Worm (Caenorhabditis elegans) whole organism, L2 larva: ENCODE measurements around the gene K10D11.6.

Source experiments
- ceh-82 ChIP-seq: fragments of 150-350 bp; optimal IDR thresholded peaks from 2 replicates; lab custom pipeline; 2014; ENCODE audit warnings: missing biosample characterization, missing genetic modification characterization
- dmd-4 ChIP-seq: sonication (generic microtip); optimal IDR thresholded peaks from 2 replicates; lab custom pipeline; 2017; ENCODE audit warnings: missing biosample characterization, missing genetic modification characterization
- lin-13 ChIP-seq: fragments of 150-350 bp; optimal IDR thresholded peaks from 2 replicates; lab custom pipeline; 2014; ENCODE audit warnings: missing biosample characterization, missing genetic modification reagents, missing genetic modification characterization
- nhr-23 ChIP-seq: fragments of 150-350 bp; optimal IDR thresholded peaks from 2 replicates; lab custom pipeline; 2014; ENCODE audit warnings: missing biosample characterization, missing genetic modification reagents, missing genetic modification characterization
- unc-39 ChIP-seq: fragments of 150-350 bp; optimal IDR thresholded peaks from 2 replicates; lab custom pipeline; 2014; ENCODE audit warnings: missing biosample characterization, missing genetic modification characterization
- unc-62 ChIP-seq: fragments of 150-350 bp; optimal IDR thresholded peaks from 2 replicates; lab custom pipeline; 2014; ENCODE audit warnings: missing biosample characterization, missing genetic modification reagents, missing genetic modification characterization
- ztf-1 ChIP-seq: fragments of 200-800 bp; sonication (Bioruptor generic); conservative IDR thresholded peaks from 2 replicates; pipeline ENCODE4 v1.3.6; 2022; ENCODE audit warnings: missing genetic modification characterization, missing compliant biosample characterization

DNA sequence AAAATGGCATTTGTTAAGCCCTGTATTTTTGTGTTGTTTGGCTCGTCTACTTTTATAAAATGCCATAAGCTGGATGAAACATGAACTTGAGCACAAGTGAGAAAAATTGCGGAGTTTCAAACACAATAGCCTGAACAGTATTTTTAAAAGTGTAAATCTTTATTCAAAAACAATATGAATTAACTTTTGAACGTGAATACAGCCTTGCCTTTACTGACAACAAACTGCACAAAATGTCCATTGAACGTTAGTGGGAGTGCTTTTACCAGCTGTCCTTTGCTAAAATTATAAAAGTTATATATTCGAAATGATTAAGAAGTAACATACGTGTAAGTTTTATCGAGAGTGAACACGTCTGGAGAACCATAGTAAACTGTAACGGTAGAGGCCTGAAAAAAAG lies 22.0 kb downstream of the K10D11.6 start:
- no peak for TF ChIP-seq dmd-4 (tag; lab: Kevin White, UChicago)
- no peak for TF ChIP-seq unc-62 (GFP tag; lab: Kevin White, UChicago)
- no peak for TF ChIP-seq ceh-82 (tag; lab: Kevin White, UChicago)
- TF ChIP-seq unc-39 (tag; lab: Kevin White, UChicago), result no peak
- TF ChIP-seq lin-13 (GFP tag; lab: Kevin White, UChicago), result no peak
- TF ChIP-seq ztf-1 (GFP tag; lab: Robert Waterston, UW), result no peak
- TF ChIP-seq nhr-23 (tag; lab: Kevin White, UChicago), result no peak
